Fruit fly (Drosophila melanogaster) whole organism, embryonic: Measurements from ENCODE around the gene IntS10.

ENCODE experiments used
- Aef1 ChIP-seq: fragments of 200-800 bp; sonication (Bioruptor generic); IDR thresholded peaks from 3 replicates; pipeline ENCODE4 v1.3.6; 2022; ENCODE audit warnings: missing biosample characterization, missing genetic modification characterization
- Atf-2 ChIP-seq: fragments of 200-800 bp; sonication (Bioruptor generic); optimal IDR thresholded peaks from 2 replicates; lab custom pipeline; 2016; ENCODE audit warnings: missing biosample characterization, missing genetic modification characterization
- Awh ChIP-seq: fragments of 200-800 bp; sonication (Bioruptor generic); IDR thresholded peaks from 2 replicates; pipeline ENCODE4, ENCODE4 v1.3.6; 2022; ENCODE audit warnings: missing biosample characterization, missing genetic modification characterization
- CG1024 ChIP-seq: fragments of 200-800 bp; sonication (Bioruptor generic); IDR thresholded peaks from 2 replicates; pipeline ENCODE4 v1.3.6; 2022; ENCODE audit warnings: missing biosample characterization, missing genetic modification characterization
- CG10366 ChIP-seq: fragments of 200-800 bp; sonication (Bioruptor generic); IDR thresholded peaks from 2 replicates; pipeline ENCODE4 v1.3.6; 2022; ENCODE audit warnings: missing biosample characterization, missing genetic modification characterization
- CG11247 ChIP-seq: fragments of 200-800 bp; sonication (Bioruptor generic); IDR thresholded peaks from 2 replicates; pipeline ENCODE4 v1.3.6; 2022; ENCODE audit warnings: missing biosample characterization, missing genetic modification characterization
- CG11398 ChIP-seq: fragments of 200-800 bp; sonication (Bioruptor generic); optimal IDR thresholded peaks from 2 replicates; lab custom pipeline; 2016; ENCODE audit warnings: missing biosample characterization, missing genetic modification characterization
- CG11695 ChIP-seq: fragments of 200-800 bp; sonication (Bioruptor generic); IDR thresholded peaks from 3 replicates; pipeline ENCODE4 v1.3.6; 2022; ENCODE audit warnings: missing biosample characterization, missing genetic modification characterization
- CG11696 ChIP-seq: fragments of 200-800 bp; sonication (Bioruptor generic); IDR thresholded peaks from 2 replicates; pipeline ENCODE4 v1.3.6; 2022; ENCODE audit warnings: missing biosample characterization, missing genetic modification characterization
- CG12155 ChIP-seq: fragments of 200-800 bp; sonication (Bioruptor generic); optimal IDR thresholded peaks from 3 replicates; lab custom pipeline; 2016; ENCODE audit warnings: missing biosample characterization, missing genetic modification characterization
- CG1233 ChIP-seq: fragments of 200-800 bp; sonication (Bioruptor generic); optimal IDR thresholded peaks from 4 replicates; lab custom pipeline; 2018; ENCODE audit warnings: missing biosample characterization, mild to moderate bottlenecking, missing genetic modification characterization
- CG13287 ChIP-seq: fragments of 200-800 bp; sonication (Bioruptor generic); IDR thresholded peaks from 2 replicates; pipeline ENCODE4 v1.3.6; 2022; ENCODE audit warnings: missing biosample characterization, missing genetic modification characterization; ENCODE audit not compliant: partially characterized antibody
- CG13624 ChIP-seq: fragments of 200-800 bp; sonication (Bioruptor generic); optimal IDR thresholded peaks from 2 replicates; lab custom pipeline; 2016; ENCODE audit warnings: missing biosample characterization, missing genetic modification characterization
- CG13775 ChIP-seq: fragments of 200-800 bp; sonication (Bioruptor generic); optimal IDR thresholded peaks from 3 replicates; lab custom pipeline; 2017; ENCODE audit warnings: missing biosample characterization, mild to moderate bottlenecking, missing genetic modification characterization
- CG15601 ChIP-seq: fragments of 200-800 bp; sonication (Bioruptor generic); optimal IDR thresholded peaks from 3 replicates; lab custom pipeline; 2019; ENCODE audit warnings: missing biosample characterization, mild to moderate bottlenecking, missing genetic modification characterization, moderate library complexity
- CG1602 ChIP-seq: fragments of 200-800 bp; sonication (Bioruptor generic); optimal IDR thresholded peaks from 3 replicates; lab custom pipeline; 2016; ENCODE audit warnings: missing biosample characterization, missing genetic modification characterization
- CG1603 ChIP-seq: fragments of 200-800 bp; sonication (Bioruptor generic); optimal IDR thresholded peaks from 2 replicates; lab custom pipeline; 2019; ENCODE audit warnings: missing biosample characterization, mild to moderate bottlenecking, missing genetic modification characterization, moderate library complexity
- CG17802 ChIP-seq: fragments of 200-800 bp; sonication (Bioruptor generic); optimal IDR thresholded peaks from 2 replicates; lab custom pipeline; 2018; ENCODE audit warnings: missing biosample characterization, mild to moderate bottlenecking, missing genetic modification characterization, moderate library complexity
- CG32767 ChIP-seq: fragments of 200-800 bp; sonication (Bioruptor generic); IDR thresholded peaks from 2 replicates; pipeline ENCODE4 v1.3.6; 2022; ENCODE audit warnings: missing biosample characterization, missing genetic modification characterization
- CG3281 ChIP-seq: fragments of 200-800 bp; sonication (Bioruptor generic); optimal IDR thresholded peaks from 3 replicates; lab custom pipeline; 2017; ENCODE audit warnings: missing biosample characterization, mild to moderate bottlenecking, missing genetic modification characterization
- CG4617 ChIP-seq: fragments of 200-800 bp; sonication (Bioruptor generic); optimal IDR thresholded peaks from 3 replicates; lab custom pipeline; 2016; ENCODE audit warnings: missing biosample characterization, missing genetic modification characterization, borderline replicate concordance
- Dip2 ChIP-seq: fragments of 200-800 bp; sonication (Bioruptor generic); IDR thresholded peaks from 2 replicates; pipeline ENCODE4 v1.3.6; 2022; ENCODE audit warnings: missing biosample characterization, missing genetic modification characterization
- Doc3 ChIP-seq: fragments of 200-800 bp; sonication (Bioruptor generic); IDR thresholded peaks from 3 replicates; pipeline ENCODE4 v1.3.6; 2022; ENCODE audit warnings: missing biosample characterization, missing genetic modification characterization; ENCODE audit not compliant: partially characterized antibody
- Fer1 ChIP-seq: fragments of 200-800 bp; sonication (Bioruptor generic); optimal IDR thresholded peaks from 2 replicates; lab custom pipeline; 2017; ENCODE audit warnings: missing biosample characterization, mild to moderate bottlenecking, missing genetic modification characterization
- Gug ChIP-seq: fragments of 200-800 bp; sonication (Bioruptor generic); IDR thresholded peaks from 4 replicates; pipeline ENCODE4 v1.3.6; 2022; ENCODE audit warnings: missing biosample characterization, missing genetic modification characterization
- H2.0 ChIP-seq: fragments of 200-800 bp; sonication (Bioruptor generic); IDR thresholded peaks from 2 replicates; pipeline ENCODE4 v1.3.6; 2022; ENCODE audit warnings: missing biosample characterization, missing genetic modification characterization
- MESR4 ChIP-seq: fragments of 200-800 bp; sonication (Bioruptor generic); optimal IDR thresholded peaks from 2 replicates; lab custom pipeline; 2018; ENCODE audit warnings: missing biosample characterization, mild to moderate bottlenecking, missing genetic modification characterization, moderate library complexity
- MTF-1 ChIP-seq: fragments of 200-800 bp; sonication (Bioruptor generic); optimal IDR thresholded peaks from 2 replicates; lab custom pipeline; 2018; ENCODE audit warnings: missing biosample characterization, mild to moderate bottlenecking, missing genetic modification characterization, borderline replicate concordance
- Max ChIP-seq: fragments of 200-800 bp; sonication (Bioruptor generic); optimal IDR thresholded peaks from 2 replicates; lab custom pipeline; 2016; ENCODE audit warnings: missing biosample characterization, mild to moderate bottlenecking, missing genetic modification characterization
- Pdp1 ChIP-seq, 2 experiments: fragments of 200-800 bp; sonication (Bioruptor generic); optimal IDR thresholded peaks; 3 replicates each; lab custom pipeline; 2016; ENCODE audit warnings: missing biosample characterization in 2 of 2, missing genetic modification characterization in 2 of 2, mild to moderate bottlenecking in 1 of 2, moderate library complexity in 1 of 2
- Poxn ChIP-seq: fragments of 200-800 bp; sonication (Bioruptor generic); IDR thresholded peaks from 2 replicates; pipeline ENCODE4 v1.3.6; 2022; ENCODE audit warnings: missing biosample characterization, missing genetic modification characterization
- ac ChIP-seq: fragments of 200-800 bp; sonication (Bioruptor generic); optimal IDR thresholded peaks from 3 replicates; lab custom pipeline; 2017; ENCODE audit warnings: missing biosample characterization, mild to moderate bottlenecking, missing genetic modification characterization
- bbx ChIP-seq: fragments of 200-800 bp; sonication (Bioruptor generic); IDR thresholded peaks from 2 replicates; pipeline ENCODE4 v1.3.6; 2022; ENCODE audit warnings: missing biosample characterization, missing genetic modification characterization; ENCODE audit not compliant: partially characterized antibody
- chinmo ChIP-seq: fragments of 200-800 bp; sonication (Bioruptor generic); IDR thresholded peaks from 4 replicates; pipeline ENCODE4 v1.3.6; 2022; ENCODE audit warnings: missing biosample characterization, missing genetic modification characterization; ENCODE audit not compliant: partially characterized antibody
- croc ChIP-seq: fragments of 200-800 bp; sonication (Bioruptor generic); conservative IDR thresholded peaks from 3 replicates; pipeline ENCODE4 v1.3.6; 2022; ENCODE audit warnings: missing biosample characterization, missing genetic modification characterization
- gce ChIP-seq: fragments of 200-800 bp; sonication (Bioruptor generic); IDR thresholded peaks from 3 replicates; pipeline ENCODE4 v1.3.6; 2022; ENCODE audit warnings: missing biosample characterization, missing genetic modification characterization
- hbn ChIP-seq: fragments of 200-800 bp; sonication (Bioruptor generic); IDR thresholded peaks from 2 replicates; pipeline ENCODE4 v1.3.6; 2022; ENCODE audit warnings: missing biosample characterization, missing genetic modification characterization; ENCODE audit not compliant: partially characterized antibody
- hkb ChIP-seq, 2 experiments: fragments of 200-800 bp in 1 of 2; fragments of >200 bp in 1 of 2; sonication (Bioruptor generic) in 1 of 2; IDR thresholded peaks in 1 of 2; optimal IDR thresholded peaks in 1 of 2; 2 replicates each; pipeline versions ENCODE4 v1.3.6 to Lab custom; 2017 to 2022; ENCODE audit warnings: missing biosample characterization in 1 of 2, missing genetic modification characterization in 1 of 2
- lbe ChIP-seq: fragments of 200-800 bp; sonication (Bioruptor generic); optimal IDR thresholded peaks from 2 replicates; lab custom pipeline; 2016; ENCODE audit warnings: missing biosample characterization, mild to moderate bottlenecking, missing genetic modification characterization
- onecut ChIP-seq: fragments of 200-800 bp; sonication (Bioruptor generic); IDR thresholded peaks from 2 replicates; pipeline ENCODE4 v1.3.6; 2022; ENCODE audit warnings: missing biosample characterization, missing genetic modification characterization
- otp ChIP-seq: fragments of 200-800 bp; sonication (Bioruptor generic); IDR thresholded peaks from 3 replicates; pipeline ENCODE4, ENCODE4 v1.3.6; 2022; ENCODE audit warnings: missing biosample characterization, missing genetic modification characterization
- prd ChIP-seq, 3 experiments: fragments of >200 bp in 2 of 3; fragments of 200-800 bp in 1 of 3; sonication (Bioruptor generic) in 1 of 3; optimal IDR thresholded peaks in 2 of 3; IDR thresholded peaks in 1 of 3; 2 replicates in 2 of 3; 3 replicates in 1 of 3; pipeline versions ENCODE4 v1.3.6 to Lab custom; 2017 to 2022; ENCODE audit warnings: missing biosample characterization in 1 of 3, missing genetic modification characterization in 1 of 3
- pzg ChIP-seq: fragments of 200-800 bp; sonication (Bioruptor generic); optimal IDR thresholded peaks from 3 replicates; lab custom pipeline; 2018; ENCODE audit warnings: missing biosample characterization, mild to moderate bottlenecking, missing genetic modification characterization, moderate library complexity
- scrt ChIP-seq: fragments of 200-800 bp; sonication (Bioruptor generic); optimal IDR thresholded peaks from 2 replicates; lab custom pipeline; 2018; ENCODE audit warnings: missing biosample characterization, mild to moderate bottlenecking, missing genetic modification characterization, moderate library complexity
- sens ChIP-seq: fragments of 200-800 bp; sonication (Bioruptor generic); peaks from one replicate; lab custom pipeline; 2016; ENCODE audit warnings: missing biosample characterization, missing genetic modification characterization
- sim ChIP-seq: fragments of 200-800 bp; sonication (Bioruptor generic); IDR thresholded peaks from 2 replicates; pipeline ENCODE4 v1.3.6; 2022; ENCODE audit warnings: missing biosample characterization, missing genetic modification characterization
- slp2 ChIP-seq: fragments of 200-800 bp; sonication (Bioruptor generic); optimal IDR thresholded peaks from 2 replicates; lab custom pipeline; 2016; ENCODE audit warnings: missing biosample characterization, missing genetic modification characterization
- wdn ChIP-seq: fragments of 200-800 bp; sonication (Bioruptor generic); IDR thresholded peaks from 2 replicates; pipeline ENCODE4 v1.3.6; 2022; ENCODE audit warnings: missing biosample characterization, missing genetic modification characterization

IntS10 gene

DNA sequence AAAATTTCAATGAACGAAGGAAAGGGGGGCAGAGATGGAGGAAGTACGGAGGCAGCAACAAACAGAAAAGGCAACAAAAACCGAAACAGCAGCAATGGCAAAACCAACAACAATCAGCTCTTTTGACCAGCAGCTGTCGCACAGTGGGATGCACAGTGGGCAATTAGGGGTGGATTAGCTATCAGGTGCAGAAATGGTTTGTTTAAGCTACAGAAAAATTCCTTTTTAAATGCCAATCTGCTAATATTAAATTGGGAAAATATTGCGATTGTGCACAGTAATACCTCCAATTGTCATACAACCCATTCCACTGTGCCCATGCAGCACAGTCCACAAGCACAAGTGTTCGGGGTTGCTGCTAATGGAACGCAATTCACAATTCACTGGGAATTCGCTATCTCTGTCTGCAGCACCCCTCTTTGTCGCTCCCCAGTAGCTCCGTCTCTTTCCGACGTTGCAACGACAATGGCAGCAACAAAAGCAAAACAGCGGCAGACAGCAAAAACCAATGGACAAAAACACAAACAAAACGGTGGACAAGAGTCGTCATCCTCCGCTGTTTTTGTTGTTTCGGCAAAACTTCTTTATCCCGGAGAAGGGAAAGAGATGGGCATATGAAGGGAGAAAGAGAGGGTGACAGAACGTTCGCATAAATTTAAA, 21.4 kb upstream of the IntS10 start (continued):
- TF ChIP-seq Gug (GFP tag; lab: Robert Waterston, UW) (peak; percentile 97), CG10366 (GFP tag; lab: Robert Waterston, UW) (peak; percentile 96), croc (GFP tag; lab: Robert Waterston, UW) (peak; percentile 94), Atf-2 (GFP tag; lab: Kevin White, UChicago) (peak; percentile 96), CG11247 (GFP tag; lab: Robert Waterston, UW) (peak; percentile 92), prd (optimal IDR thresholded peaks at IDR 0.05; lab: Kevin White, UChicago) (no peak), prd (GFP tag; IDR thresholded peaks at IDR 0.05; lab: Robert Waterston, UW) (peak; percentile 99), CG13624 (GFP tag; lab: Kevin White, UChicago) (peak; percentile 94), CG17802 (tag; lab: Kevin White, UChicago) (peak; percentile 56), CG3281 (GFP tag; lab: Kevin White, UChicago) (peak; percentile 64), CG4617 (GFP tag; lab: Kevin White, UChicago) (peak; percentile 88), gce (GFP tag; lab: Robert Waterston, UW) (peak; percentile 96), onecut (GFP tag; lab: Robert Waterston, UW) (peak; percentile 88), Fer1 (GFP tag; lab: Kevin White, UChicago) (peak; percentile 80), CG13287 (GFP tag; lab: Robert Waterston, UW) (peak; percentile 43; the same call in 1 of the 2 replicates), chinmo (0 out of 4 replicates have a peak, but pooled peaks have one; percentile 41), MESR4 (peak; percentile 58), CG11398 (GFP tag; lab: Kevin White, UChicago) (peak; percentile 93), CG12155 (GFP tag; lab: Kevin White, UChicago) (peak; percentile 89), ac (GFP tag; lab: Kevin White, UChicago) (peak; percentile 94), sim (GFP tag; lab: Robert Waterston, UW) (peak; percentile 94), CG32767 (GFP tag; lab: Robert Waterston, UW) (peak; percentile 94), CG1602 (GFP tag; lab: Kevin White, UChicago) (peak; percentile 93), CG11695 (GFP tag; lab: Robert Waterston, UW) (peak; percentile 96), lbe (peak; percentile 95), MTF-1 (GFP tag; lab: Kevin White, UChicago) (peak; percentile 65), pzg (GFP tag; lab: Kevin White, UChicago) (no peak), scrt (GFP tag; lab: Kevin White, UChicago) (peak; percentile 63), Aef1 (peak; percentile 94), Awh (peak; percentile 97), bbx (GFP tag; lab: Robert Waterston, UW) (0 out of 2 replicates have a peak, but pooled peaks have one; percentile 35), CG1603 (tag; lab: Kevin White, UChicago) (peak; percentile 98), CG15601 (tag; lab: Kevin White, UChicago) (peak; percentile 85), hbn (no peak), Doc3 (GFP tag; lab: Robert Waterston, UW) (no peak), CG1233 (GFP tag; lab: Kevin White, UChicago) (peak; percentile 72), CG11696 (GFP tag; lab: Robert Waterston, UW) (peak; percentile 84), Max (GFP tag; lab: Kevin White, UChicago) (peak; percentile 85), H2.0 (peak; percentile 96), otp (GFP tag; lab: Robert Waterston, UW) (peak; percentile 97), Dip2 (GFP tag; lab: Robert Waterston, UW) (peak; percentile 64), hkb (optimal IDR thresholded peaks at IDR 0.05; lab: Kevin White, UChicago) (no peak), hkb (GFP tag; IDR thresholded peaks at IDR 0.05; lab: Robert Waterston, UW) (peak; percentile 97), Poxn (GFP tag; lab: Robert Waterston, UW) (peak; percentile 78), Pdp1 (GFP tag; optimal IDR thresholded peaks at IDR 0.05; lab: Kevin White, UChicago) (peak; percentile 92 to 94), sens (GFP tag; lab: Kevin White, UChicago) (peak; percentile 100), wdn (GFP tag; lab: Robert Waterston, UW) (peak; percentile 88), CG13775 (GFP tag; lab: Kevin White, UChicago) (peak; percentile 89), slp2 (GFP tag; lab: Kevin White, UChicago) (peak; percentile 94), CG1024 (GFP tag; lab: Robert Waterston, UW) (peak; percentile 88)
